Fruit fly (Drosophila melanogaster) whole organism, wandering third instar larva: Measurements from ENCODE around the gene H2.0.

ENCODE experiments used
- Dif ChIP-seq: fragments of 200-275, 200-300 bp; sonication (Bioruptor generic); optimal IDR thresholded peaks from 2 replicates; lab custom pipeline; 2018; ENCODE audit warnings: missing biosample characterization, missing genetic modification characterization; ENCODE audit not compliant: partially characterized antibody
- Myc ChIP-seq: fragments of >200 bp; optimal IDR thresholded peaks from 2 replicates; lab custom pipeline; 2017
- Vsx2 ChIP-seq: fragments of 200-300, 225-300 bp; sonication (Bioruptor generic); optimal IDR thresholded peaks from 2 replicates; lab custom pipeline; 2018; ENCODE audit warnings: missing biosample characterization, missing genetic modification characterization; ENCODE audit not compliant: partially characterized antibody
- usp ChIP-seq: fragments of >200 bp; optimal IDR thresholded peaks from 2 replicates; lab custom pipeline; 2017; ENCODE audit warnings: missing biosample characterization, missing genetic modification characterization

dm6 chr2L:5972005-5972404 lies 47.2 kb downstream of the H2.0 start:
- TF ChIP-seq usp (GFP tag; lab: Kevin White, UChicago), result no peak
- TF ChIP-seq Dif (GFP tag; lab: Kevin White, UChicago), result no peak
- no peak for TF ChIP-seq Myc (lab: Kevin White, UChicago)
- TF ChIP-seq Vsx2, result no peak
